Worm (Caenorhabditis elegans): ENCODE measurements around the gene R05H5.4.

DNA sequence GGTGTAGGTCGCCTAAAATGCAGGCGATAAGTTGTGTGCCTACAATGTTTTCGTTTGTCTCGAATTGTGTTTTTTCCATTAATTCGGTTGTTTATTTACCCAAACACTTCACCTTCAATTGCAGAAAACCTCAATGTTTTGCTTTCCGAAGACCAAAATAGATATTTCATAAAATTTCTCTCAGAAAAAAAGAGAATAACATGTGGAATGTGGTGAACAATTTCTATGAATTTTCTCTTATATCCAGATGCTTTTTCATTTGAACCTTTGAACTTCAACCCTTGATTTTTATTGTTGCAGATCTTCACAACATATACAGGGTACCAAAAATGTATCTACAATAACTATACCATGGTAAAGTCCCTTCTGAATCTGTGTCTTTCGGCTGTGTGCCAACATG lies 6.6 kb upstream of the R05H5.4 start, which contains the start of gene T01E8.1:
- TF ChIP-seq pag-3 (tag; optimal IDR thresholded peaks at IDR 0.05; ENCODE audit: borderline replicate concordance, insufficient read depth): no peak
- TF ChIP-seq hlh-4 (tag; optimal IDR thresholded peaks at IDR 0.05): no peak
- TF ChIP-seq dpl-1 (GFP tag; optimal IDR thresholded peaks at IDR 0.05): no peak
- no peak for TF ChIP-seq unc-62 (GFP tag; optimal IDR thresholded peaks at IDR 0.05)
- TF ChIP-seq ceh-63 (GFP tag; optimal IDR thresholded peaks at IDR 0.05): no peak
- TF ChIP-seq nhr-76 (tag; optimal IDR thresholded peaks at IDR 0.05): no peak
- TF ChIP-seq snpc-4 (tag; optimal IDR thresholded peaks at IDR 0.05): no peak
- TF ChIP-seq blmp-1 (tag; optimal IDR thresholded peaks at IDR 0.05): no peak
- no peak for TF ChIP-seq nhr-237 (tag; optimal IDR thresholded peaks at IDR 0.05)
- TF ChIP-seq unc-98 (GFP tag; IDR thresholded peaks at IDR 0.05): no peak
- no peak for TF ChIP-seq lsy-2 (tag; optimal IDR thresholded peaks at IDR 0.05)
- TF ChIP-seq egl-27 (tag; optimal IDR thresholded peaks at IDR 0.05): no peak
- TF ChIP-seq mep-1 (tag; optimal IDR thresholded peaks at IDR 0.05): no peak
